Worm (Caenorhabditis elegans): ENCODE measurements around the gene C01F6.14.

ce11 chrIV:9063518-9063917, 40.4 kb downstream of the C01F6.14 start:
- TF ChIP-seq ceh-100 (GFP tag; IDR thresholded peaks at IDR 0.05) (no peak), hlh-12 (tag; optimal IDR thresholded peaks at IDR 0.05) (no peak), egl-18 (GFP tag; IDR thresholded peaks at IDR 0.05) (no peak), xnd-1 (tag; optimal IDR thresholded peaks at IDR 0.05) (no peak), ama-1 (optimal IDR thresholded peaks at IDR 0.05) (no peak), ama-1 (GFP tag; optimal IDR thresholded peaks at IDR 0.05) (no peak), rec-8 (tag; optimal IDR thresholded peaks at IDR 0.05) (no peak), snpc-4 (GFP tag; optimal IDR thresholded peaks at IDR 0.05) (no peak), snpc-4 (tag; optimal IDR thresholded peaks at IDR 0.05) (no peak), madf-10 (tag; optimal IDR thresholded peaks at IDR 0.05) (no peak), unc-130 (GFP tag; optimal IDR thresholded peaks at IDR 0.05) (no peak), ztf-25 (GFP tag; IDR thresholded peaks at IDR 0.05) (no peak), F22D6.2 (tag; optimal IDR thresholded peaks at IDR 0.05) (no peak), snpc-1.3 (tag; optimal IDR thresholded peaks at IDR 0.05; ENCODE audit: insufficient read depth) (no peak), tbx-9 (tag; optimal IDR thresholded peaks at IDR 0.05; ENCODE audit: borderline replicate concordance) (no peak), cebp-1 (GFP tag; IDR thresholded peaks at IDR 0.05) (no peak), cebp-1 (tag; optimal IDR thresholded peaks at IDR 0.05) (peak; percentile 25)

Data from whole organism, young adult.